Fruit fly (Drosophila melanogaster): ENCODE measurements around the gene Trmt61.

Gene Trmt61

DNA sequence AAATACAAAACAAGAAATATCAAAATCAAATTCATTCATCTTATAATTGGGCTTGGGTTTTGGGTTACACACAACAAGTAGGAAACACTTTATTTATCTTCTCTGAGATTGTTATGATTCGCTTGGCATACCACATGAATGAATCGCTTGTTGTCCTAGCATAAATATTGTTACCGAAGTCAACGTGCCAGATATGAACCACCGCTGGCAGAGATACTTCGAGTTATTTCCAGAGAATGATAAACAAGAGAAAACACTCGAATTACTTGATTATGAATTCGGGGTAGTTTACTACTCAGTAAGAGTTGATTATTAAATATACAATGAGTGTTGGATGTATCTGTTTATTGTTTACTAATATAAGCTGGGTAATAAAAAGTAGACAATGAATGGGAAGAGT, 47.8 kb upstream of the Trmt61 start (continued):
- TF ChIP-seq ERR (GFP tag; optimal IDR thresholded peaks at IDR 0.05) (no peak), CG7839 (tag; optimal IDR thresholded peaks at IDR 0.05) (no peak), salm (tag; optimal IDR thresholded peaks at IDR 0.05) (peak; percentile 30), ato (GFP tag; IDR thresholded peaks at IDR 0.05; ENCODE audit: partially characterized antibody) (no peak), Myb (GFP tag; optimal IDR thresholded peaks at IDR 0.05) (no peak), Tbp (GFP tag; optimal IDR thresholded peaks at IDR 0.05) (no peak), Nf-YC (tag; optimal IDR thresholded peaks at IDR 0.05) (no peak), lab (GFP tag; optimal IDR thresholded peaks at IDR 0.05) (peak; percentile 30), Camta (GFP tag; optimal IDR thresholded peaks at IDR 0.05) (no peak), NFAT (GFP tag; IDR thresholded peaks at IDR 0.05) (no peak), cato (GFP tag; optimal IDR thresholded peaks at IDR 0.05; ENCODE audit: borderline replicate concordance) (no peak), zf30C (GFP tag; optimal IDR thresholded peaks at IDR 0.05) (no peak), vnd (GFP tag; IDR thresholded peaks at IDR 0.05; ENCODE audit: partially characterized antibody) (no peak), CG6813 (GFP tag; optimal IDR thresholded peaks at IDR 0.05) (peak; percentile 66), HLH4C (GFP tag; IDR thresholded peaks at IDR 0.05; ENCODE audit: partially characterized antibody) (no peak), CG1792 (GFP tag; optimal IDR thresholded peaks at IDR 0.05) (no peak), CG14050 (GFP tag; IDR thresholded peaks at IDR 0.05) (no peak), Oaz (GFP tag; IDR thresholded peaks at IDR 0.05) (no peak), kay (GFP tag; optimal IDR thresholded peaks at IDR 0.05) (no peak), CG8089 (GFP tag; optimal IDR thresholded peaks at IDR 0.05) (no peak), CG15269 (tag; optimal IDR thresholded peaks at IDR 0.05) (no peak), hth (optimal IDR thresholded peaks at IDR 0.05) (no peak), esg (GFP tag; conservative IDR thresholded peaks at IDR 0.05) (no peak), gro (GFP tag; optimal IDR thresholded peaks at IDR 0.05) (no peak), gcm2 (GFP tag; optimal IDR thresholded peaks at IDR 0.05) (no peak), CG17612 (GFP tag; IDR thresholded peaks at IDR 0.05) (no peak), pzg (GFP tag; optimal IDR thresholded peaks at IDR 0.05) (no peak), disco-r (GFP tag; optimal IDR thresholded peaks at IDR 0.05) (no peak), her (GFP tag; optimal IDR thresholded peaks at IDR 0.05) (no peak), CG32772 (GFP tag; IDR thresholded peaks at IDR 0.05) (no peak), CG11696 (GFP tag; IDR thresholded peaks at IDR 0.05) (no peak), CG2199 (GFP tag; IDR thresholded peaks at IDR 0.05) (peak; percentile 87), bcd (GFP tag; optimal IDR thresholded peaks at IDR 0.05) (no peak), ind (GFP tag; optimal IDR thresholded peaks at IDR 0.05) (no peak), Nf-YB (GFP tag; optimal IDR thresholded peaks at IDR 0.05) (peak; percentile 20), Atf3 (GFP tag; optimal IDR thresholded peaks at IDR 0.05) (no peak), CG33557 (GFP tag; optimal IDR thresholded peaks at IDR 0.05) (peak; percentile 79), pita (GFP tag; optimal IDR thresholded peaks at IDR 0.05) (no peak), psq (GFP tag; optimal IDR thresholded peaks at IDR 0.05) (no peak), Oli (tag; optimal IDR thresholded peaks at IDR 0.05) (no peak), CG15696 (tag; optimal IDR thresholded peaks at IDR 0.05) (peak; percentile 82), ewg (GFP tag; optimal IDR thresholded peaks at IDR 0.05) (no peak), Meics (GFP tag; optimal IDR thresholded peaks at IDR 0.05) (no peak), CG1832 (GFP tag; optimal IDR thresholded peaks at IDR 0.05) (no peak), bsh (GFP tag; optimal IDR thresholded peaks at IDR 0.05) (peak in 1 of 2 experiments; percentile 48), stc (GFP tag; IDR thresholded peaks at IDR 0.05) (no peak), gem (tag; optimal IDR thresholded peaks at IDR 0.05) (peak; percentile 23), CG4617 (GFP tag; optimal IDR thresholded peaks at IDR 0.05; ENCODE audit: borderline replicate concordance) (no peak), mld (GFP tag; IDR thresholded peaks at IDR 0.05; ENCODE audit: partially characterized antibody) (no peak), YL-1 (GFP tag; optimal IDR thresholded peaks at IDR 0.05) (peak; percentile 35), CG33213 (GFP tag; optimal IDR thresholded peaks at IDR 0.05) (peak; percentile 32)
